Fruit fly (Drosophila melanogaster) whole organism, embryonic: ENCODE data around the gene CG31103.

Source experiments
- Abd-B ChIP-seq: fragments of 200-800 bp; sonication (Bioruptor generic); optimal IDR thresholded peaks from 2 replicates; lab custom pipeline; 2018; ENCODE audit warnings: missing biosample characterization, mild to moderate bottlenecking, missing genetic modification characterization, moderate library complexity
- Blimp-1 ChIP-seq: fragments of 200-800 bp; sonication (Bioruptor generic); optimal IDR thresholded peaks from 3 replicates; lab custom pipeline; 2018; ENCODE audit warnings: missing biosample characterization, missing genetic modification characterization, mild to moderate bottlenecking, moderate library complexity, missing genetic modification reagents
- CG10267 ChIP-seq: fragments of 200-800 bp; sonication (Bioruptor generic); optimal IDR thresholded peaks from 2 replicates; lab custom pipeline; 2018; ENCODE audit warnings: missing biosample characterization, mild to moderate bottlenecking, missing genetic modification characterization, moderate library complexity
- CG11085 ChIP-seq: fragments of 200-800 bp; sonication (Bioruptor generic); IDR thresholded peaks from 2 replicates; pipeline ENCODE4 v1.3.6; 2022; ENCODE audit warnings: missing biosample characterization, missing genetic modification characterization
- CG12071 ChIP-seq: fragments of 200-800 bp; sonication (Bioruptor generic); optimal IDR thresholded peaks from 3 replicates; lab custom pipeline; 2018; ENCODE audit warnings: missing biosample characterization, mild to moderate bottlenecking, missing genetic modification characterization
- CG13894 ChIP-seq: fragments of 200-800 bp; sonication (Bioruptor generic); optimal IDR thresholded peaks from 3 replicates; lab custom pipeline; 2018; ENCODE audit warnings: missing biosample characterization, mild to moderate bottlenecking, missing genetic modification characterization, moderate library complexity
- CG16815 ChIP-seq: fragments of 200-800 bp; sonication (Bioruptor generic); optimal IDR thresholded peaks from 3 replicates; lab custom pipeline; 2017; ENCODE audit warnings: missing biosample characterization, mild to moderate bottlenecking, missing genetic modification characterization
- CG17361 ChIP-seq: fragments of 200-800 bp; sonication (Bioruptor generic); IDR thresholded peaks from 3 replicates; pipeline ENCODE4 v1.3.6; 2022; ENCODE audit warnings: missing biosample characterization, missing genetic modification characterization
- CG18262 ChIP-seq: fragments of 200-800 bp; optimal IDR thresholded peaks from 3 replicates; lab custom pipeline; 2019; ENCODE audit warnings: missing biosample characterization, mild to moderate bottlenecking, missing genetic modification characterization, moderate library complexity
- CG2678 ChIP-seq: fragments of 200-800 bp; sonication (Bioruptor generic); optimal IDR thresholded peaks from 3 replicates; lab custom pipeline; 2019; ENCODE audit warnings: missing biosample characterization, mild to moderate bottlenecking, missing genetic modification characterization, moderate library complexity
- CG30403 ChIP-seq: fragments of 200-800 bp; sonication (Bioruptor generic); optimal IDR thresholded peaks from 3 replicates; lab custom pipeline; 2016; ENCODE audit warnings: missing biosample characterization, missing genetic modification characterization
- CG30431 ChIP-seq: fragments of 200-800 bp; sonication (Bioruptor generic); optimal IDR thresholded peaks from 2 replicates; lab custom pipeline; 2017; ENCODE audit warnings: missing biosample characterization, missing genetic modification characterization
- CG31365 ChIP-seq: fragments of 200-800 bp; sonication (Bioruptor generic); optimal IDR thresholded peaks from 2 replicates; lab custom pipeline; 2018; ENCODE audit warnings: missing biosample characterization, mild to moderate bottlenecking, missing genetic modification characterization
- CG31441 ChIP-seq: fragments of 200-800 bp; sonication (Bioruptor generic); IDR thresholded peaks from 2 replicates; pipeline ENCODE4 v1.3.6; 2022; ENCODE audit warnings: missing biosample characterization, missing genetic modification characterization
- CG6765 ChIP-seq: fragments of 200-800 bp; sonication (Bioruptor generic); optimal IDR thresholded peaks from 3 replicates; lab custom pipeline; 2017; ENCODE audit warnings: missing biosample characterization, mild to moderate bottlenecking, missing genetic modification characterization
- CG7839 ChIP-seq: fragments of 200-800 bp; sonication (Bioruptor generic); optimal IDR thresholded peaks from 3 replicates; lab custom pipeline; 2018; ENCODE audit warnings: missing biosample characterization, mild to moderate bottlenecking, missing genetic modification characterization, moderate library complexity
- CG8765 ChIP-seq: fragments of 200-800 bp; sonication (Bioruptor generic); IDR thresholded peaks from 2 replicates; pipeline ENCODE4 v1.3.6; 2022; ENCODE audit warnings: missing biosample characterization, missing genetic modification characterization
- CG8924 ChIP-seq: fragments of 200-800 bp; optimal IDR thresholded peaks from 3 replicates; lab custom pipeline; 2019; ENCODE audit warnings: missing biosample characterization, mild to moderate bottlenecking, missing genetic modification characterization, moderate library complexity
- CTCF ChIP-seq: fragments of 200-800 bp; sonication (Bioruptor generic); optimal IDR thresholded peaks from 2 replicates; lab custom pipeline; 2017; ENCODE audit warnings: missing biosample characterization, mild to moderate bottlenecking, missing genetic modification characterization, moderate library complexity
- Hmr ChIP-seq: fragments of 200-800 bp; sonication (Bioruptor generic); optimal IDR thresholded peaks from 3 replicates; lab custom pipeline; 2017; ENCODE audit warnings: mild to moderate bottlenecking, missing biosample characterization, missing genetic modification reagents, missing genetic modification characterization
- Lpt ChIP-seq: fragments of >200 bp; optimal IDR thresholded peaks from 2 replicates; lab custom pipeline; 2018; ENCODE audit warnings: missing biosample characterization, missing genetic modification characterization
- Med ChIP-seq: fragments of 200-800 bp; sonication (Bioruptor generic); peaks from one replicate; lab custom pipeline; 2016; ENCODE audit warnings: missing biosample characterization, missing genetic modification characterization, mild to moderate bottlenecking, inconsistent platforms, moderate library complexity
- Pdp1 ChIP-seq, 2 experiments: fragments of 200-800 bp; sonication (Bioruptor generic); optimal IDR thresholded peaks; 3 replicates each; lab custom pipeline; 2016; ENCODE audit warnings: missing biosample characterization in 2 of 2, missing genetic modification characterization in 2 of 2, mild to moderate bottlenecking in 1 of 2, moderate library complexity in 1 of 2
- Six4 ChIP-seq: fragments of 200-800 bp; sonication (Bioruptor generic); optimal IDR thresholded peaks from 2 replicates; lab custom pipeline; 2016; ENCODE audit warnings: missing biosample characterization, missing genetic modification characterization
- Sox100B ChIP-seq: fragments of 200-800 bp; sonication (Bioruptor generic); optimal IDR thresholded peaks from 3 replicates; lab custom pipeline; 2018; ENCODE audit warnings: missing biosample characterization, mild to moderate bottlenecking, missing genetic modification characterization
- Trl ChIP-seq, 3 experiments: fragments of >200 bp in 2 of 3; fragments of 200-800 bp in 1 of 3; sonication (Bioruptor generic) in 1 of 3; optimal IDR thresholded peaks; 2 replicates in 1 of 3; 3 replicates in 2 of 3; lab custom pipeline; 2016 to 2017; ENCODE audit warnings: missing biosample characterization in 1 of 3, missing genetic modification characterization in 1 of 3
- Xbp1 ChIP-seq: fragments of 200-800 bp; sonication (Bioruptor generic); optimal IDR thresholded peaks from 3 replicates; lab custom pipeline; 2016; ENCODE audit warnings: missing biosample characterization, mild to moderate bottlenecking, missing genetic modification characterization
- al ChIP-seq: fragments of 200-800 bp; sonication (Bioruptor generic); IDR thresholded peaks from 2 replicates; pipeline ENCODE4 v1.3.6; 2022; ENCODE audit warnings: missing biosample characterization, missing genetic modification characterization
- bcd ChIP-seq: fragments of 200-800 bp; sonication (Bioruptor generic); optimal IDR thresholded peaks from 2 replicates; lab custom pipeline; 2017; ENCODE audit warnings: missing biosample characterization, mild to moderate bottlenecking, missing genetic modification characterization
- bigmax ChIP-seq: fragments of 200-800 bp; sonication (Bioruptor generic); optimal IDR thresholded peaks from 2 replicates; lab custom pipeline; 2018; ENCODE audit warnings: missing biosample characterization, mild to moderate bottlenecking, missing genetic modification characterization
- bowl ChIP-seq: fragments of 200-800 bp; sonication (Bioruptor generic); IDR thresholded peaks from 2 replicates; pipeline ENCODE4 v1.3.6; 2022; ENCODE audit warnings: missing biosample characterization, missing genetic modification characterization
- bsh ChIP-seq, 2 experiments: fragments of 200-800 bp; sonication (Bioruptor generic); optimal IDR thresholded peaks; 2 replicates each; lab custom pipeline; 2017 to 2018; ENCODE audit warnings: mild to moderate bottlenecking in 2 of 2, missing biosample characterization in 2 of 2, missing genetic modification characterization in 2 of 2, moderate library complexity in 1 of 2
- chif ChIP-seq, 2 experiments: fragments of 200-800 bp; sonication (Bioruptor generic); optimal IDR thresholded peaks; 3 replicates each; lab custom pipeline; 2016; ENCODE audit warnings: missing biosample characterization in 2 of 2, missing genetic modification characterization in 2 of 2
- danr ChIP-seq: fragments of 200-800 bp; sonication (Bioruptor generic); IDR thresholded peaks from 2 replicates; pipeline ENCODE4 v1.3.6; 2022; ENCODE audit warnings: missing biosample characterization, missing genetic modification characterization
- gcm2 ChIP-seq: fragments of 200-800 bp; sonication (Bioruptor generic); optimal IDR thresholded peaks from 2 replicates; lab custom pipeline; 2016; ENCODE audit warnings: missing biosample characterization, missing genetic modification characterization
- gem ChIP-seq: fragments of 200-800 bp; sonication (Bioruptor generic); optimal IDR thresholded peaks from 2 replicates; lab custom pipeline; 2019; ENCODE audit warnings: missing biosample characterization, mild to moderate bottlenecking, missing genetic modification characterization, moderate library complexity
- grau ChIP-seq: fragments of 200-800 bp; optimal IDR thresholded peaks from 3 replicates; lab custom pipeline; 2019; ENCODE audit warnings: missing biosample characterization, mild to moderate bottlenecking, missing genetic modification characterization, moderate library complexity
- lola ChIP-seq, 3 experiments: fragments of >200 bp in 2 of 3; fragments of 200-800 bp in 1 of 3; sonication (Bioruptor generic) in 1 of 3; optimal IDR thresholded peaks; 2 replicates each; lab custom pipeline; 2017 to 2019; ENCODE audit warnings: missing biosample characterization in 3 of 3, missing genetic modification characterization in 3 of 3, mild to moderate bottlenecking in 1 of 3, moderate library complexity in 1 of 3
- nmo ChIP-seq: fragments of 200-800 bp; sonication (Bioruptor generic); optimal IDR thresholded peaks from 2 replicates; lab custom pipeline; 2018; ENCODE audit warnings: missing biosample characterization, mild to moderate bottlenecking, missing genetic modification characterization, moderate library complexity
- pan ChIP-seq, 4 experiments: fragments of >200 bp in 3 of 4; fragments of 200-800 bp in 1 of 4; sonication (Bioruptor generic) in 1 of 4; optimal IDR thresholded peaks in 3 of 4; IDR thresholded peaks in 1 of 4; 2 replicates each; pipeline versions ENCODE4 v1.3.6 to Lab custom; 2017 to 2022; ENCODE audit warnings: missing biosample characterization in 2 of 4, missing genetic modification characterization in 2 of 4, mixed read lengths in 1 of 4
- pnt ChIP-seq: fragments of 200-800 bp; sonication (Bioruptor generic); optimal IDR thresholded peaks from 3 replicates; lab custom pipeline; 2016; ENCODE audit warnings: missing biosample characterization, missing genetic modification characterization
- psq ChIP-seq: fragments of 200-800 bp; sonication (Bioruptor generic); optimal IDR thresholded peaks from 2 replicates; lab custom pipeline; 2017; ENCODE audit warnings: missing biosample characterization, missing genetic modification characterization
- sens ChIP-seq: fragments of 200-800 bp; sonication (Bioruptor generic); peaks from one replicate; lab custom pipeline; 2016; ENCODE audit warnings: missing biosample characterization, missing genetic modification characterization
- sens-2 ChIP-seq: fragments of 200-800 bp; sonication (Bioruptor generic); IDR thresholded peaks from 2 replicates; pipeline ENCODE4 v1.3.6; 2022; ENCODE audit warnings: missing biosample characterization, missing genetic modification characterization
- sqz ChIP-seq: fragments of 200-800 bp; sonication (Bioruptor generic); optimal IDR thresholded peaks from 3 replicates; lab custom pipeline; 2018; ENCODE audit warnings: missing biosample characterization, mild to moderate bottlenecking, missing genetic modification characterization
- tgo ChIP-seq: fragments of 200-800 bp; sonication (Bioruptor generic); IDR thresholded peaks from 3 replicates; pipeline ENCODE4 v1.3.6; 2022; ENCODE audit warnings: missing biosample characterization, missing genetic modification characterization
- trem ChIP-seq: fragments of 200-800 bp; optimal IDR thresholded peaks from 3 replicates; lab custom pipeline; 2019; ENCODE audit warnings: missing biosample characterization, mild to moderate bottlenecking, missing genetic modification characterization, moderate library complexity
- unpg ChIP-seq: fragments of 200-800 bp; sonication (Bioruptor generic); optimal IDR thresholded peaks from 3 replicates; lab custom pipeline; 2018; ENCODE audit warnings: missing biosample characterization, mild to moderate bottlenecking, missing genetic modification characterization, moderate library complexity
- zen2 ChIP-seq: fragments of 200-800 bp; sonication (Bioruptor generic); IDR thresholded peaks from 3 replicates; pipeline ENCODE4 v1.3.6; 2022; ENCODE audit warnings: missing biosample characterization, missing genetic modification characterization; ENCODE audit not compliant: partially characterized antibody
- zfh1 ChIP-seq: fragments of 200-800 bp; sonication (Bioruptor generic); IDR thresholded peaks from 3 replicates; pipeline ENCODE4 v1.3.6; 2022; ENCODE audit warnings: missing biosample characterization, missing genetic modification characterization

CG31103 gene

dm6 chr3R:25174244-25174643 lies 44.9 kb upstream of the CG31103 start (continued):
- TF ChIP-seq Sox100B (peak; percentile 12), zen2 (GFP tag; lab: Robert Waterston, UW) (no peak), Lpt (GFP tag; lab: Kevin White, UChicago) (no peak), danr (GFP tag; lab: Robert Waterston, UW) (peak; percentile 8; the same call in 1 of the 2 replicates), CG16815 (GFP tag; lab: Kevin White, UChicago) (peak; percentile 20), bowl (GFP tag; lab: Robert Waterston, UW) (no peak), CG31441 (GFP tag; lab: Robert Waterston, UW) (peak; percentile 49), psq (GFP tag; lab: Kevin White, UChicago) (no peak), sqz (peak; percentile 27), lola (GFP tag; optimal IDR thresholded peaks at IDR 0.05; lab: Kevin White, UChicago) (peak in 1 of 3 experiments; percentile 55), CG13894 (no peak), pnt (peak; percentile 9), Blimp-1 (GFP tag; lab: Kevin White, UChicago) (peak; percentile 39), CG10267 (tag; lab: Kevin White, UChicago) (peak; percentile 48), CG30403 (peak; percentile 14), CG30431 (peak; percentile 15), unpg (GFP tag; lab: Kevin White, UChicago) (peak; percentile 5), tgo (GFP tag; lab: Robert Waterston, UW) (no peak), Med (GFP tag; lab: Kevin White, UChicago) (peak; percentile 25), grau (tag; lab: Kevin White, UChicago) (peak; percentile 36), nmo (peak; percentile 41), CG31365 (tag; lab: Kevin White, UChicago) (no peak), CG11085 (no peak), chif (GFP tag; optimal IDR thresholded peaks at IDR 0.05; lab: Kevin White, UChicago) (peak in 1 of 2 experiments; percentile 42), gcm2 (GFP tag; lab: Kevin White, UChicago) (no peak), Pdp1 (GFP tag; optimal IDR thresholded peaks at IDR 0.05; lab: Kevin White, UChicago) (peak in 1 of 2 experiments; percentile 37), trem (peak; percentile 33), CG6765 (GFP tag; lab: Kevin White, UChicago) (no peak), zfh1 (peak; percentile 21; the same call in 1 of the 3 replicates), Trl (optimal IDR thresholded peaks at IDR 0.05; lab: Kevin White, UChicago) (no peak), Trl (GFP tag; optimal IDR thresholded peaks at IDR 0.05; lab: Kevin White, UChicago) (peak; percentile 4), pan (optimal IDR thresholded peaks at IDR 0.05; lab: Kevin White, UChicago) (peak in 1 of 2 experiments; percentile 77), pan (GFP tag; optimal IDR thresholded peaks at IDR 0.05 in 1 of 2, IDR thresholded peaks at IDR 0.05 in 1 of 2) (peak in 1 of 2 experiments; percentile 66), CG12071 (no peak), CG8765 (GFP tag; lab: Robert Waterston, UW) (no peak), sens-2 (GFP tag; lab: Robert Waterston, UW) (no peak), Xbp1 (GFP tag; lab: Kevin White, UChicago) (peak; percentile 8), bigmax (GFP tag; lab: Kevin White, UChicago) (no peak), sens (GFP tag; lab: Kevin White, UChicago) (peak; percentile 86), CG8924 (tag; lab: Kevin White, UChicago) (peak; percentile 37), al (GFP tag; lab: Robert Waterston, UW) (no peak), Hmr (GFP tag; lab: Kevin White, UChicago) (no peak), Abd-B (GFP tag; lab: Kevin White, UChicago) (peak; percentile 7), Six4 (GFP tag; lab: Kevin White, UChicago) (peak; percentile 53), CTCF (GFP tag; lab: Kevin White, UChicago) (no peak), CG7839 (tag; lab: Kevin White, UChicago) (peak; percentile 40), CG2678 (tag; lab: Kevin White, UChicago) (peak; percentile 46), CG17361 (GFP tag; lab: Robert Waterston, UW) (peak; percentile 61), bsh (GFP tag; optimal IDR thresholded peaks at IDR 0.05; lab: Kevin White, UChicago) (peak in 1 of 2 experiments; percentile 14), bcd (GFP tag; lab: Kevin White, UChicago) (peak; percentile 20), gem (tag; lab: Kevin White, UChicago) (peak; percentile 57), CG18262 (tag; lab: Kevin White, UChicago) (peak; percentile 70)
